Worm (Caenorhabditis elegans): ENCODE measurements around the gene mes-4.

DNA sequence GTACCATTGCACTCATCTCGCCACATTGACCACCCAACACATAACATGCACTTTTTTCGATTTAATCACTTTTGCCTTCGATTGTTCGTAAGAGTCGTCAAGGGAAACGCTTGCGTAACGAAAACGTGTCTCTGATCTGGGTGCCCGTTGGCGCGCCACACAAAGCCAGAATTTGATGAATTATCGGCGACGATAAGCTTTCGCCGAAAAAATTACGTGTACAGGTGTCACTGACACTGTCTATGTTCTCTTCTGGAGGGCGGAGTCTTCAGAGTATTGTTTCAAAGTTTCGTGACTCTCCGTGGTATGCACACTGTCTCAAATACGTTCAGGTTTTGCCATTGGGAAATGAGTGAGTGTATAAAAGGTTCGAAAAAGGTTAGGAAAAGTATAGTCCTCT lies 26.7 kb downstream of the mes-4 start, which contains the start of gene F53F1.4:
- TF ChIP-seq unc-39 (tag; optimal IDR thresholded peaks at IDR 0.05): no peak
- TF ChIP-seq jun-1 (tag; optimal IDR thresholded peaks at IDR 0.05): no peak
- TF ChIP-seq mdl-1 (tag; optimal IDR thresholded peaks at IDR 0.05): no peak

All from whole organism, L3 larva.